Worm (Caenorhabditis elegans): Measurements from ENCODE around the gene gst-35.

gst-35 gene

DNA sequence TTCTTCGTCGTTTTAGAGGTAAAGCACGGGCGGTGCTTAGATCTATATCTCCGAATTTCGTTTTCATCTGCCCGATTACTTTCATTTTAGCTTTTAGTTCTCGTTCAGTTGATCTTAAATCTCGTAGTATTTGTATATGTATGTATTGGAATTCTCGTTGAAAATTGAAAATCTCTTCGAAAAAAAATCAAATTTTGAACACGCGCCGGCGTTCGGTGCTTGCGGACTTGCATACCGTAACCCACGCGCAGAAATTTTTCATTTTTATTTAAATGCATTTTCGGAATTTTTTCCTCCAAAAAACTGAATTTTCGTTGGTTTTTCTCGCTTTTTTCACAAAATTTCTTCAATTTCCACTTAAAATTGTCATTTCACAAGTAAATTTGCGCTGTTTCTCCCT lies 23.0 kb upstream of the gst-35 start (continued):
- TF ChIP-seq B0019.2 (GFP tag; conservative IDR thresholded peaks at IDR 0.05) (no peak), rec-8 (tag; optimal IDR thresholded peaks at IDR 0.05) (no peak), mel-28 (tag; optimal IDR thresholded peaks at IDR 0.05; ENCODE audit: borderline replicate concordance) (no peak), attf-3 (GFP tag; conservative IDR thresholded peaks at IDR 0.05) (no peak), ztf-26 (tag; optimal IDR thresholded peaks at IDR 0.05) (no peak), rcor-1 (GFP tag; IDR thresholded peaks at IDR 0.05) (no peak), Y56A3A.18 (GFP tag; IDR thresholded peaks at IDR 0.05) (no peak), athp-1 (tag; optimal IDR thresholded peaks at IDR 0.05) (no peak), ztf-3 (GFP tag; optimal IDR thresholded peaks at IDR 0.05) (no peak), sptf-2 (GFP tag; optimal IDR thresholded peaks at IDR 0.05) (no peak), C17E4.6 (GFP tag; IDR thresholded peaks at IDR 0.05) (no peak), Y79H2A.3 (GFP tag; conservative IDR thresholded peaks at IDR 0.05) (no peak), sea-2 (GFP tag; IDR thresholded peaks at IDR 0.05) (no peak), snpc-4 (GFP tag; optimal IDR thresholded peaks at IDR 0.05) (no peak), snpc-4 (tag; optimal IDR thresholded peaks at IDR 0.05) (no peak), Y95B8A.8 (GFP tag; IDR thresholded peaks at IDR 0.05) (no peak), F37B4.10 (GFP tag; IDR thresholded peaks at IDR 0.05) (no peak), bed-2 (GFP tag; IDR thresholded peaks at IDR 0.05) (no peak), gei-17 (GFP tag; optimal IDR thresholded peaks at IDR 0.05) (no peak), dox-1 (GFP tag; IDR thresholded peaks at IDR 0.05) (no peak), nfyb-1 (GFP tag; IDR thresholded peaks at IDR 0.05) (no peak), let-526 (GFP tag; IDR thresholded peaks at IDR 0.05) (no peak), F55B11.4 (tag; optimal IDR thresholded peaks at IDR 0.05; ENCODE audit: borderline replicate concordance, insufficient read depth) (no peak), nhr-27 (tag; optimal IDR thresholded peaks at IDR 0.05) (no peak), lin-26 (GFP tag; IDR thresholded peaks at IDR 0.05) (no peak), cebp-1 (GFP tag; IDR thresholded peaks at IDR 0.05) (no peak), cebp-1 (tag; optimal IDR thresholded peaks at IDR 0.05) (peak; percentile 0), pbrm-1 (GFP tag; IDR thresholded peaks at IDR 0.05) (no peak), F22D6.2 (tag; optimal IDR thresholded peaks at IDR 0.05) (no peak), egrh-3 (GFP tag; IDR thresholded peaks at IDR 0.05) (no peak), sdz-38 (tag; optimal IDR thresholded peaks at IDR 0.05) (no peak), Y53F4B.3 (GFP tag; IDR thresholded peaks at IDR 0.05) (no peak), F57C9.4 (tag; optimal IDR thresholded peaks at IDR 0.05) (no peak), efl-1 (GFP tag; optimal IDR thresholded peaks at IDR 0.05) (peak; percentile 65), F39B2.1 (GFP tag; IDR thresholded peaks at IDR 0.05) (no peak), lsy-27 (tag; optimal IDR thresholded peaks at IDR 0.05; ENCODE audit: borderline replicate concordance, insufficient read depth) (no peak), C06A6.2 (GFP tag; conservative IDR thresholded peaks at IDR 0.05) (no peak), ceh-100 (GFP tag; IDR thresholded peaks at IDR 0.05) (no peak), hrde-1 (tag; optimal IDR thresholded peaks at IDR 0.05; ENCODE audit: borderline replicate concordance) (no peak), zim-3 (tag; optimal IDR thresholded peaks at IDR 0.05) (no peak), xnd-1 (tag; optimal IDR thresholded peaks at IDR 0.05) (no peak), ztf-22 (GFP tag; optimal IDR thresholded peaks at IDR 0.05) (no peak), F33H1.4 (GFP tag; IDR thresholded peaks at IDR 0.05) (0 out of 2 replicates have a peak, but pooled peaks have one; percentile 28), hmg-1.2 (GFP tag; IDR thresholded peaks at IDR 0.05) (0 out of 2 replicates have a peak, but pooled peaks have one; percentile 16), dpl-1 (GFP tag; optimal IDR thresholded peaks at IDR 0.05) (peak; percentile 20), ceh-79 (tag; optimal IDR thresholded peaks at IDR 0.05) (no peak), F23B12.7 (tag; optimal IDR thresholded peaks at IDR 0.05; ENCODE audit: insufficient read depth) (peak; percentile 19), ztf-28 (GFP tag; IDR thresholded peaks at IDR 0.05) (no peak), lin-54 (GFP tag; optimal IDR thresholded peaks at IDR 0.05) (peak; percentile 79)

Measured in whole organism, young adult.